Fruit fly (Drosophila melanogaster): ENCODE data around the gene Gug.

The Gug gene

DNA sequence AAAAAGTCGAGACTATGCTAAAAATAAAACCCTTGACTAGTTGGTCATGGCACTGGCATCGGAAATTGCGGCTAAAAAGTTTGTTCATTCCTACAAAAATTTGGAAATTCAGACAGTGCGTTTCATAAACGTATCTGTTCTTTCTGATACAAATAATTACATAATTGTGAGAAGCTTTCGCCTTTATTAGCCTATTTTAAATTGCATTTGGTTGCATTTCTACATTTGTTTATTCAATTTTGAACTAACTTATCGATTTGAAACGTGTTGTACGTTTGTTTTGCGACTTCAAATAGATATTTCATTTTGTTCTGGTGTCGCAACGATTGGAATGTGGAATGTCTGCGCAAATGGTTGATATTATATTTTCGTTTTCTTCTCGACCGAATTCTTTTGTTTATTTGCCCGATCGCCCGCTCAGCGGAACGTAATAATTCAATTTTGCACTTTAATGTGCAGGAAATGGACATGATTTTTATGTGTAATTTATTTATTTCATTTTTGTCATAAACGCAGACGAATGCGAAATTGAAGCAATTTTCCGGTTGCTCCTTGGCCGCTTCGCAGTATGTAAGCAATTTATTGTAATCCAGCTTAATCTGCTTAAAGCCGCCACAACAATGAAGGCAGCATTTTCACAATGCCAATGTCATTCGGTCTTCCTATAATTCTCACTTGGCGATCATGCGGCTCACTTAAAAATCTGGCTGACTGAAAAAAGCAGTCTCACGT lies 3.5 kb upstream of the Gug start (continued):
- TF ChIP-seq CG12744 (GFP tag; optimal IDR thresholded peaks at IDR 0.05) (no peak), NfI (GFP tag; optimal IDR thresholded peaks at IDR 0.05) (peak; percentile 65), Six4 (GFP tag; optimal IDR thresholded peaks at IDR 0.05) (no peak), CG4707 (GFP tag; optimal IDR thresholded peaks at IDR 0.05) (no peak), CG14441 (GFP tag; IDR thresholded peaks at IDR 0.05) (0 out of 2 replicates have a peak, but pooled peaks have one; percentile 25), bbx (GFP tag; IDR thresholded peaks at IDR 0.05; ENCODE audit: partially characterized antibody) (no peak), CG14667 (GFP tag; IDR thresholded peaks at IDR 0.05) (no peak), CG2116 (GFP tag; optimal IDR thresholded peaks at IDR 0.05) (no peak), CkIIα-i1 (GFP tag; IDR thresholded peaks at IDR 0.05) (no peak), CG33557 (GFP tag; optimal IDR thresholded peaks at IDR 0.05) (no peak), CG14860 (GFP tag; IDR thresholded peaks at IDR 0.05; ENCODE audit: partially characterized antibody) (no peak), Xrp1 (GFP tag; IDR thresholded peaks at IDR 0.05) (peak; percentile 43; the same call in 1 of the 2 replicates), Kr (GFP tag; optimal IDR thresholded peaks at IDR 0.05) (no peak), CG10979 (tag; optimal IDR thresholded peaks at IDR 0.05) (no peak), CG6765 (GFP tag; optimal IDR thresholded peaks at IDR 0.05) (peak; percentile 6), ken (GFP tag; IDR thresholded peaks at IDR 0.05) (no peak), pho (GFP tag; optimal IDR thresholded peaks at IDR 0.05) (peak; percentile 30), CG11696 (GFP tag; IDR thresholded peaks at IDR 0.05) (no peak), CG1603 (tag; optimal IDR thresholded peaks at IDR 0.05) (peak; percentile 37), tin (GFP tag; optimal IDR thresholded peaks at IDR 0.05) (peak; percentile 14), gro (GFP tag; optimal IDR thresholded peaks at IDR 0.05) (peak; percentile 60), NC2β (GFP tag; optimal IDR thresholded peaks at IDR 0.05) (no peak), Poxn (GFP tag; IDR thresholded peaks at IDR 0.05) (no peak; the same call in 1 of the 2 replicates), CG12659 (GFP tag; optimal IDR thresholded peaks at IDR 0.05) (peak; percentile 69), CG3995 (GFP tag; optimal IDR thresholded peaks at IDR 0.05) (no peak), ERR (GFP tag; optimal IDR thresholded peaks at IDR 0.05) (peak; percentile 55), kay (GFP tag; optimal IDR thresholded peaks at IDR 0.05) (no peak), CG12942 (GFP tag; optimal IDR thresholded peaks at IDR 0.05) (no peak), lmd (GFP tag; IDR thresholded peaks at IDR 0.05) (peak; percentile 63; the same call in 1 of the 2 replicates), ash1 (GFP tag; optimal IDR thresholded peaks at IDR 0.05) (no peak), CG4820 (GFP tag; optimal IDR thresholded peaks at IDR 0.05) (peak; percentile 3), CG7963 (GFP tag; IDR thresholded peaks at IDR 0.05; ENCODE audit: partially characterized antibody) (no peak), tio (GFP tag; optimal IDR thresholded peaks at IDR 0.05) (peak; percentile 46), CG17829 (tag; optimal IDR thresholded peaks at IDR 0.05) (no peak), CG2120 (GFP tag; optimal IDR thresholded peaks at IDR 0.05) (peak; percentile 80), CG10543 (GFP tag; optimal IDR thresholded peaks at IDR 0.05) (peak; percentile 65), hth (optimal IDR thresholded peaks at IDR 0.05) (no peak), HLH4C (GFP tag; IDR thresholded peaks at IDR 0.05; ENCODE audit: partially characterized antibody) (no peak), CG7745 (tag; optimal IDR thresholded peaks at IDR 0.05) (no peak), CG3065 (GFP tag; optimal IDR thresholded peaks at IDR 0.05) (no peak), pfk (GFP tag; optimal IDR thresholded peaks at IDR 0.05) (no peak), NFAT (GFP tag; IDR thresholded peaks at IDR 0.05) (peak; percentile 65), Pdp1 (GFP tag; optimal IDR thresholded peaks at IDR 0.05) (peak; percentile 47 to 85), psq (GFP tag; optimal IDR thresholded peaks at IDR 0.05) (no peak), CG8290 (GFP tag; optimal IDR thresholded peaks at IDR 0.05) (no peak), CG8290 (tag; optimal IDR thresholded peaks at IDR 0.05) (peak in 1 of 2 experiments; percentile 70), lab (GFP tag; optimal IDR thresholded peaks at IDR 0.05) (peak; percentile 79), Opbp (GFP tag; IDR thresholded peaks at IDR 0.05; ENCODE audit: partially characterized antibody) (no peak), CG11093 (GFP tag; IDR thresholded peaks at IDR 0.05) (no peak), ato (GFP tag; IDR thresholded peaks at IDR 0.05; ENCODE audit: partially characterized antibody) (no peak)

Data from whole organism, embryonic.